Worm (Caenorhabditis elegans): ENCODE results near the gene lec-6.

DNA sequence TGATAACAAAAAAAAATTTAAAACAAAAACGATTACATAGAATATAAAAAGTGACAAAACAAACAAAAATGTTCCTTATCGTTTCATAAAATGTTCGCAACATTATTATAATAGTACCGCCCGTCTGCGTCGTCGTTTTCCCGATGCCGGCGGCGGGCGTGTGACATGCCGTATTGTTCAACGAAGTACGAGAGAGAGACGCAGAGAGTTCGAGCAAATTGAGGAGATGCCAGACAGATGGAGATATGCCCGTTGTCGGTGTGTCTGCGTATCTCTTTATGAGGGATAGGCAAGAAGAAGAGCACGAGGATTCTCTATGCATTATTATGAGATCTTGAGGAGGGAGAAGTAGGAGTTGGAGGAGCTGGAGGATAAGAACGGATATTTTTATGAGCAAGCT lies 23.6 kb upstream of the lec-6 start:
- peak; percentile 67 for TF ChIP-seq pbrm-1 (GFP tag; IDR thresholded peaks at IDR 0.05)
- no peak for TF ChIP-seq snpc-4 (GFP tag; optimal IDR thresholded peaks at IDR 0.05)
- TF ChIP-seq snpc-4 (tag; optimal IDR thresholded peaks at IDR 0.05), result peak; percentile 56 to 78 (median 67)
